Worm (Caenorhabditis elegans) whole organism, L3 larva: ENCODE results near the gene Y51H7C.12.
"Not testable (repeated sequence)": the region's sequence is repeated elsewhere in the genome, so short reads cannot be mapped to it uniquely, and the experiment has no call there.

Source experiments
- R02D3.7 ChIP-seq: fragments of 150-350 bp; optimal IDR thresholded peaks from 2 replicates; lab custom pipeline; 2014; ENCODE audit warnings: missing biosample characterization, missing genetic modification characterization
- ama-1 ChIP-seq: fragments of 150-350 bp; optimal IDR thresholded peaks from 2 replicates; lab custom pipeline; 2018
- ceh-28 ChIP-seq: fragments of 150-350 bp; optimal IDR thresholded peaks from 2 replicates; lab custom pipeline; 2014; ENCODE audit warnings: missing biosample characterization, missing genetic modification reagents, missing genetic modification characterization
- ceh-9 ChIP-seq: sonication (generic microtip); optimal IDR thresholded peaks from 2 replicates; lab custom pipeline; 2018; ENCODE audit warnings: missing biosample characterization, missing genetic modification characterization
- daf-12 ChIP-seq: fragments of 150-350 bp; optimal IDR thresholded peaks from 2 replicates; lab custom pipeline; 2014; ENCODE audit warnings: missing biosample characterization, missing genetic modification reagents, missing genetic modification characterization
- egl-27 ChIP-seq: sonication (generic microtip); optimal IDR thresholded peaks from 4 replicates; lab custom pipeline; 2017; ENCODE audit warnings: missing biosample characterization, missing genetic modification reagents, missing genetic modification characterization
- egl-5 ChIP-seq: fragments of 150-350 bp; optimal IDR thresholded peaks from 2 replicates; lab custom pipeline; 2017; ENCODE audit warnings: missing biosample characterization, missing genetic modification reagents, missing genetic modification characterization, inconsistent platforms
- elt-1 ChIP-seq: fragments of 150-350 bp; optimal IDR thresholded peaks from 2 replicates; lab custom pipeline; 2014; ENCODE audit warnings: missing biosample characterization, missing genetic modification characterization
- elt-3 ChIP-seq, 3 experiments: fragments of 150-350 bp in 1 of 3; sonication (generic microtip) in 2 of 3; optimal IDR thresholded peaks; 2 replicates in 2 of 3; 4 replicates in 1 of 3; lab custom pipeline; 2014 to 2017; ENCODE audit warnings: missing biosample characterization in 3 of 3, missing genetic modification characterization in 3 of 3
- fkh-10 ChIP-seq: sonication (generic microtip); optimal IDR thresholded peaks from 2 replicates; lab custom pipeline; 2017; ENCODE audit warnings: missing biosample characterization, missing genetic modification reagents, missing genetic modification characterization
- fkh-2 ChIP-seq: fragments of 150-350 bp; optimal IDR thresholded peaks from 2 replicates; lab custom pipeline; 2014; ENCODE audit warnings: missing biosample characterization, missing genetic modification reagents, missing genetic modification characterization
- fos-1 ChIP-seq: fragments of 150-350 bp; optimal IDR thresholded peaks from 2 replicates; lab custom pipeline; 2014; ENCODE audit warnings: missing biosample characterization, missing genetic modification characterization
- hmg-11 ChIP-seq: sonication (generic microtip); optimal IDR thresholded peaks from 2 replicates; lab custom pipeline; 2016; ENCODE audit warnings: missing genetic modification characterization, missing compliant biosample characterization
- jun-1 ChIP-seq: fragments of 150-350 bp; optimal IDR thresholded peaks from 2 replicates; lab custom pipeline; 2014; ENCODE audit warnings: missing biosample characterization, missing genetic modification reagents, missing genetic modification characterization
- lin-39 ChIP-seq: fragments of 150-350 bp; optimal IDR thresholded peaks from 2 replicates; lab custom pipeline; 2018; ENCODE audit warnings: missing biosample characterization, missing genetic modification reagents, missing genetic modification characterization
- lsy-12 ChIP-seq: sonication (generic microtip); optimal IDR thresholded peaks from 2 replicates; lab custom pipeline; 2016; ENCODE audit warnings: mild to moderate bottlenecking, missing genetic modification characterization, missing compliant biosample characterization
- mdl-1 ChIP-seq: fragments of 150-350 bp; optimal IDR thresholded peaks from 2 replicates; lab custom pipeline; 2014; ENCODE audit warnings: missing biosample characterization, missing genetic modification characterization
- mml-1 ChIP-seq: fragments of 150-350 bp; sonication (generic microtip); optimal IDR thresholded peaks from 3 replicates; lab custom pipeline; 2014; ENCODE audit warnings: missing biosample characterization, missing genetic modification characterization
- nfya-1 ChIP-seq: sonication (generic microtip); optimal IDR thresholded peaks from 2 replicates; lab custom pipeline; 2017; ENCODE audit warnings: missing genetic modification characterization, mild to moderate bottlenecking, missing compliant biosample characterization, antibody characterized with exemption, moderate library complexity; ENCODE audit not compliant: insufficient read depth
- nhr-11 ChIP-seq: fragments of 150-350 bp; optimal IDR thresholded peaks from 2 replicates; lab custom pipeline; 2014; ENCODE audit warnings: missing biosample characterization, missing genetic modification characterization
- nhr-12 ChIP-seq: fragments of 150-350 bp; optimal IDR thresholded peaks from 2 replicates; lab custom pipeline; 2014; ENCODE audit warnings: missing biosample characterization, missing genetic modification characterization
- nhr-23 ChIP-seq: fragments of 150-350 bp; optimal IDR thresholded peaks from 2 replicates; lab custom pipeline; 2014; ENCODE audit warnings: missing biosample characterization, missing genetic modification reagents, missing genetic modification characterization
- nhr-237 ChIP-seq: fragments of 150-350 bp; optimal IDR thresholded peaks from 2 replicates; lab custom pipeline; 2014; ENCODE audit warnings: missing biosample characterization, missing genetic modification characterization
- nhr-28 ChIP-seq: fragments of 150-350 bp; optimal IDR thresholded peaks from 2 replicates; lab custom pipeline; 2014; ENCODE audit warnings: missing biosample characterization, missing genetic modification characterization
- nhr-43 ChIP-seq: sonication (generic microtip); optimal IDR thresholded peaks from 2 replicates; lab custom pipeline; 2016; ENCODE audit warnings: mild to moderate bottlenecking, missing genetic modification characterization, missing compliant biosample characterization; ENCODE audit not compliant: poor library complexity, severe bottlenecking
- nhr-67 ChIP-seq: fragments of 150-350 bp; optimal IDR thresholded peaks from 2 replicates; lab custom pipeline; 2014; ENCODE audit warnings: missing biosample characterization, missing genetic modification characterization
- nhr-76 ChIP-seq: fragments of 150-350 bp; sonication (generic microtip); optimal IDR thresholded peaks from 5 replicates; lab custom pipeline; 2014; ENCODE audit warnings: missing biosample characterization, missing genetic modification characterization
- nhr-77 ChIP-seq: fragments of 150-350 bp; optimal IDR thresholded peaks from 2 replicates; lab custom pipeline; 2014; ENCODE audit warnings: missing biosample characterization, missing genetic modification characterization
- pha-4 ChIP-seq: fragments of 150-350 bp; optimal IDR thresholded peaks from 2 replicates; lab custom pipeline; 2014; ENCODE audit warnings: missing biosample characterization, missing genetic modification reagents, missing genetic modification characterization
- pqm-1 ChIP-seq: fragments of 150-350 bp; optimal IDR thresholded peaks from 2 replicates; lab custom pipeline; 2017; ENCODE audit warnings: missing biosample characterization, missing genetic modification characterization, inconsistent platforms
- sea-2 ChIP-seq: fragments of 150-350 bp; sonication (generic microtip); optimal IDR thresholded peaks from 4 replicates; lab custom pipeline; 2014; ENCODE audit warnings: missing biosample characterization, missing genetic modification reagents, missing genetic modification characterization
- skn-1 ChIP-seq: fragments of 150-350 bp; optimal IDR thresholded peaks from 2 replicates; lab custom pipeline; 2014; ENCODE audit warnings: missing biosample characterization, missing genetic modification characterization
- tbx-2 ChIP-seq: sonication (generic microtip); optimal IDR thresholded peaks from 2 replicates; lab custom pipeline; 2016; ENCODE audit warnings: mild to moderate bottlenecking, missing genetic modification characterization, missing compliant biosample characterization
- unc-39 ChIP-seq: sonication (generic microtip); optimal IDR thresholded peaks from 4 replicates; lab custom pipeline; 2017; ENCODE audit warnings: missing biosample characterization, missing genetic modification characterization
- zag-1 ChIP-seq: fragments of 150-350 bp; optimal IDR thresholded peaks from 2 replicates; lab custom pipeline; 2014; ENCODE audit warnings: missing biosample characterization, missing genetic modification characterization
- ztf-11 ChIP-seq: fragments of 150-350 bp; optimal IDR thresholded peaks from 2 replicates; lab custom pipeline; 2014; ENCODE audit warnings: missing biosample characterization, missing genetic modification characterization
- ztf-4 ChIP-seq: fragments of 150-350 bp; optimal IDR thresholded peaks from 2 replicates; lab custom pipeline; 2014; ENCODE audit warnings: missing biosample characterization, missing genetic modification characterization

Gene Y51H7C.12

DNA sequence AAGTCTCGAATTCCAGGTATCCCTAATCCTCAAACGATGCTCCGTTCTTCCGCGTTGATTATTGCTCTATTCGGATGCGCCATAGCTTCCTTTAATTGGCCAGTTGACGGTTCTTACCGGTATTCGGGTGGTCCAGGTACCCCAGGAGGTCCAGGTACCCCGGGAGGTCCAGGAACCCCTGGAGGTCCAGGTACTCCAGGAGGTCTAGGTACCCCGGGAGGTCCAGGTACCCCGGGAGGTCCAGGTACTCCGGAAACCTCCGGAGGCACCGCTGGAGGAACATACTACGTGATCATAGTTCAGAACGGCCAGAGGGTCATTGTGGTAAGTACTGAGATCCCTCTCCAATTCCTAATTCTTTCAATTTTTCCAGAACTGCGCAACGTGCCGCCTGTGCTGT lies 21.2 kb upstream of the Y51H7C.12 start, which contains the start of gene Y51H7C.1:
Y51H7C.1 (plus strand) TSS at position 17 of the 400 bp plus-strand sequence.
- not testable (repeated sequence) for TF ChIP-seq unc-39; egl-5 (tag; lab: Kevin White, UChicago); ceh-28 (tag; lab: Kevin White, UChicago)
- TF ChIP-seq, all 47 proteins: peak for 0; not testable (repeated sequence) for 47

DNA sequence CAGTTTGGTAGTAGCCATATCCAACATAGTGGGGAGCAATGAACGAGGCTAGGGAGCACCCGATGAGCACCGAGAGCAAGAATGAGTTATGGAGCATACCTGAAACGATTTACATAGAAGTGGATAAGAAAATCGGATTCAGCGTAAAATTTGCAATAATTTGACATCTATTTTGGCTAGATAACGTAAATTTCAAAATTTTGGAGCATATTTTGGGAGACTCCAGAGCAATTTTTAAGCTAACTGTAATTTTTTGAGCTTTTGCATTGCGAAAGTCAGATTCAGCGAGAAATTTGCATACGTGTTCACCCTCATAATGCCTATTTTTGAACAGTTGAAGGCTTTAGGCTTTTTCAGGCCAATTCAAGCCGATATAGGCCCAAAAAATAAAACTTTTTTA lies 19.9 kb upstream of the Y51H7C.12 start, which contains the start of gene Y51H7C.13:
Y51H7C.13 (minus strand) TSS at position 101 of the 400 bp plus-strand sequence.
- TF ChIP-seq mml-1 (tag; lab: Kevin White, UChicago) (no peak), lsy-12 (tag; lab: Kevin White, UChicago) (no peak), nhr-77 (tag; lab: Kevin White, UChicago) (no peak), skn-1 (tag; lab: Kevin White, UChicago) (no peak), ztf-4 (no peak), egl-27 (no peak), lin-39 (tag; lab: Kevin White, UChicago) (no peak), ama-1 (lab: Kevin White, UChicago) (no peak), daf-12 (tag; lab: Kevin White, UChicago) (no peak), nhr-11 (tag; lab: Kevin White, UChicago) (no peak), zag-1 (tag; lab: Kevin White, UChicago) (no peak), ztf-11 (no peak), tbx-2 (tag; lab: Kevin White, UChicago) (no peak), unc-39 (no peak), nhr-43 (no peak), nhr-12 (tag; lab: Kevin White, UChicago) (no peak), nhr-67 (tag; lab: Kevin White, UChicago) (no peak), egl-5 (tag; lab: Kevin White, UChicago) (no peak)

ce11 chrII:1444911-1445310 lies 1.6 kb downstream of the Y51H7C.12 start, which contains the start of gene scl-17:
Gene scl-17 (plus strand): TSS chrII:1445211.
- no peak for TF ChIP-seq nhr-11 (tag; lab: Kevin White, UChicago)
- no peak for TF ChIP-seq nhr-23 (tag; lab: Kevin White, UChicago)
- TF ChIP-seq nhr-67 (tag; lab: Kevin White, UChicago): no peak
- no peak for TF ChIP-seq ama-1 (lab: Kevin White, UChicago)
- no peak for TF ChIP-seq fos-1 (tag; lab: Kevin White, UChicago)
- no peak for TF ChIP-seq nhr-77 (tag; lab: Kevin White, UChicago)
- TF ChIP-seq ztf-4: no peak
- TF ChIP-seq nhr-237 (tag; lab: Kevin White, UChicago): no peak
- TF ChIP-seq, all 47 proteins: peak for 0

DNA sequence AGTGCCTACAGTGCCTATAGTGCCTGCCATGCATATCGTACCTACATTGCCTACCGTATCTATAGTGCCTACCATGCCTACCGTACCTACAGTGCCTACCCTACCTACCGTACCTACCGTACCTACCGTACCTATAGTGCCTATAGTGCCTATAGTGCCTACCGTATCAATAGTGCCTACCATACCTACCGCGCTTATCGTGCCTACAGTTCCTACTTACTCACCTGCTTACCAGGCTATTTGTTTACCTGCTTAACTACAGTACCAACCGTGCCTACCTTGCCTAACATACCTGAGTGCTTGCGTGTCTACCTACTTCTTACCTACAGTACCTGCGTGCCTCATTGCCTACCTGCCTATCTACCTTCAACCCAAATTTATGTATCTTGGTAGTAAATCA lies 5.1 kb downstream of the Y51H7C.12 start:
- TF ChIP-seq fos-1 (tag; lab: Kevin White, UChicago): no peak
- TF ChIP-seq lsy-12 (tag; lab: Kevin White, UChicago): no peak
- no peak for TF ChIP-seq mdl-1 (tag; lab: Kevin White, UChicago)
- TF ChIP-seq egl-27: no peak
- no peak for TF ChIP-seq fkh-10 (GFP tag; lab: Kevin White, UChicago)
- TF ChIP-seq unc-39: no peak
- TF ChIP-seq pqm-1: no peak
- no peak for TF ChIP-seq nhr-77 (tag; lab: Kevin White, UChicago)

- no peak for TF ChIP-seq sea-2 (GFP tag; lab: Kevin White, UChicago)
- TF ChIP-seq ceh-9 (tag; lab: Kevin White, UChicago): no peak
- TF ChIP-seq fkh-2 (tag; lab: Kevin White, UChicago): no peak
- no peak for TF ChIP-seq daf-12 (tag; lab: Kevin White, UChicago)
- TF ChIP-seq nfya-1 (tag; lab: Kevin White, UChicago): no peak
- no peak for TF ChIP-seq nhr-67 (tag; lab: Kevin White, UChicago)
- TF ChIP-seq unc-39: no peak
- TF ChIP-seq nhr-28 (tag; lab: Kevin White, UChicago): no peak
- TF ChIP-seq hmg-11: no peak
- no peak for TF ChIP-seq nhr-76 (tag; lab: Kevin White, UChicago)
- TF ChIP-seq fkh-10 (GFP tag; lab: Kevin White, UChicago): no peak
- no peak for TF ChIP-seq nhr-77 (tag; lab: Kevin White, UChicago)
- TF ChIP-seq pha-4: no peak
- no peak for TF ChIP-seq elt-3 (tag; optimal IDR thresholded peaks at IDR 0.05; lab: Kevin White, UChicago)
- no peak for TF ChIP-seq egl-5 (tag; lab: Kevin White, UChicago)
- no peak for TF ChIP-seq fos-1 (tag; lab: Kevin White, UChicago)
- no peak for TF ChIP-seq R02D3.7
- no peak for TF ChIP-seq jun-1
- TF ChIP-seq lsy-12 (tag; lab: Kevin White, UChicago): no peak
- TF ChIP-seq elt-1 (tag; lab: Kevin White, UChicago): no peak
These were observed 8.3 kb downstream of the Y51H7C.12 start, which contains the start of gene Y51H7C.3 for ce11 chrII:1438336-1438589. Gene Y51H7C.3 (plus strand): TSS chrII:1438490.
